Worm (Caenorhabditis elegans): ENCODE data around the gene shk-1.

DNA sequence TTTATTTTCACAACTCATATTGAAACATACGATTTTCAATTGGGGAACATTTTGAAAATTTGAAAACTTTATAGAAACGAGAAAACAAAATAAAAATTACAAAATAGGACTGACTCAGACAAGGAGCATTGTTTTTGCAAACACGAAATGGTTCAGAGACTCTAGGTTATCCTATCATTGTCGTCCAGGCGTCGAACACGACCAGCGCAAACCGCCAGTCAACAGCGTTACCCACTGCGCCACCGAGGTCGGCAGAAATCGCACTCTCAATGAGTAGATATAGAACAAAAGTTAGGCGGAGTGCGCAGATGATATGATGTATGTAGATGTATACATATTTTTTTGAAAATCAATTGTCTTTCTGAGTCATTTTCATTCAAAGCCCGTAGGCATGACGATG lies 16.6 kb downstream of the shk-1 start:
- TF ChIP-seq cog-1 (tag; optimal IDR thresholded peaks at IDR 0.05) (peak; percentile 47), med-1 (GFP tag; optimal IDR thresholded peaks at IDR 0.05; ENCODE audit: insufficient read depth) (peak; percentile 63)
